Worm (Caenorhabditis elegans): ENCODE data around the gene Y116F11A.1.

DNA sequence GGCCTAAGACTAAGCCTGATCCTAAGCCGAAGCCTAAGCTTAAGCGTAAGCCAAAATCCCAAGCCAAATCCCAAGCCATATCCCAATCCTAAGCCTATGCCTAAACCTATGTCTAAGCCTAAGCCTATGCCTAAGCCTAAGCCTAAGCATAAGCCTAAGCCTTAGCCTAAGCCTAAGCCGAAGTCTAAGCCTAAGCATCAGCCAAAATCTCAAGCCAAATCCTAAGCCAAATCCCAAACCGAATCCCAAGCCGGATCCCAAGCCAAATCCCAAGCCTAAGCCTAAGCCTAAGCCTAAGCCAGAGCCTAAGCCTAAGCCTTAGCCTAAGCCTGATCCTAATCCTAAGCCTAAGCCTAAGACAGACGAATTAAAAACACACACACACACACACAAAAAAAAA lies 16.8 kb downstream of the Y116F11A.1 start:
- TF ChIP-seq W03F9.2 (tag; optimal IDR thresholded peaks at IDR 0.05) (no peak), him-1 (tag; optimal IDR thresholded peaks at IDR 0.05) (no peak), dao-5 (tag; optimal IDR thresholded peaks at IDR 0.05) (no peak)
